Worm (Caenorhabditis elegans) whole organism, late embryonic: ENCODE measurements around the gene lron-7.

ENCODE experiments used
- C08G9.2 ChIP-seq: sonication (generic microtip); optimal IDR thresholded peaks from 2 replicates; lab custom pipeline; 2016; ENCODE audit warnings: mild to moderate bottlenecking, missing genetic modification characterization, moderate library complexity, missing compliant biosample characterization
- F13H6.1 ChIP-seq: sonication (generic microtip); optimal IDR thresholded peaks from 2 replicates; lab custom pipeline; 2016; ENCODE audit warnings: missing genetic modification characterization, missing compliant biosample characterization
- K02D7.2 ChIP-seq: sonication (generic microtip); optimal IDR thresholded peaks from 2 replicates; lab custom pipeline; 2017; ENCODE audit warnings: mild to moderate bottlenecking, missing genetic modification characterization, missing compliant biosample characterization
- Y22D7AL.16 ChIP-seq: sonication (generic microtip); optimal IDR thresholded peaks from 2 replicates; lab custom pipeline; 2016; ENCODE audit warnings: missing genetic modification characterization, missing compliant biosample characterization
- ahr-1 ChIP-seq: sonication (generic microtip); optimal IDR thresholded peaks from 2 replicates; lab custom pipeline; 2016; ENCODE audit warnings: missing genetic modification characterization, missing compliant biosample characterization
- ama-1 ChIP-seq: fragments of 150-350 bp; optimal IDR thresholded peaks from 2 replicates; lab custom pipeline; 2014
- ceh-14 ChIP-seq: sonication (generic microtip); optimal IDR thresholded peaks from 2 replicates; lab custom pipeline; 2016; ENCODE audit warnings: missing genotype, missing genetic modification characterization, missing compliant biosample characterization
- ceh-18 ChIP-seq: sonication (generic microtip); optimal IDR thresholded peaks from 2 replicates; lab custom pipeline; 2016; ENCODE audit warnings: missing genetic modification characterization, missing compliant biosample characterization
- ceh-19 ChIP-seq: fragments of 200-800 bp; sonication (Bioruptor generic); optimal IDR thresholded peaks from 2 replicates; lab custom pipeline; 2018; ENCODE audit warnings: mild to moderate bottlenecking, missing genetic modification characterization, missing compliant biosample characterization
- ceh-2 ChIP-seq: sonication (generic microtip); optimal IDR thresholded peaks from 2 replicates; lab custom pipeline; 2016; ENCODE audit warnings: missing genotype, missing genetic modification characterization, missing compliant biosample characterization
- ceh-24 ChIP-seq: sonication (generic microtip); optimal IDR thresholded peaks from 2 replicates; lab custom pipeline; 2016; ENCODE audit warnings: mild to moderate bottlenecking, missing genetic modification characterization, missing compliant biosample characterization
- ceh-31 ChIP-seq: sonication (generic microtip); optimal IDR thresholded peaks from 2 replicates; lab custom pipeline; 2016; ENCODE audit warnings: missing genetic modification characterization, missing compliant biosample characterization
- ceh-34 ChIP-seq: sonication (generic microtip); optimal IDR thresholded peaks from 2 replicates; lab custom pipeline; 2016; ENCODE audit warnings: mild to moderate bottlenecking, missing genetic modification characterization, missing compliant biosample characterization
- ceh-45 ChIP-seq: fragments of 200-800 bp; sonication (Bioruptor generic); IDR thresholded peaks from 2 replicates; pipeline ENCODE4 v1.3.6; 2022; ENCODE audit warnings: missing genetic modification reagents, missing genetic modification characterization, missing compliant biosample characterization
- ceh-6 ChIP-seq: fragments of 200-800 bp; sonication (Bioruptor generic); optimal IDR thresholded peaks from 2 replicates; lab custom pipeline; 2018; ENCODE audit warnings: mild to moderate bottlenecking, missing genetic modification characterization, missing compliant biosample characterization
- ceh-9 ChIP-seq: sonication (generic microtip); optimal IDR thresholded peaks from 2 replicates; lab custom pipeline; 2016; ENCODE audit warnings: mild to moderate bottlenecking, missing genetic modification characterization, inconsistent platforms, missing compliant biosample characterization
- dve-1 ChIP-seq: sonication (generic microtip); optimal IDR thresholded peaks from 2 replicates; lab custom pipeline; 2017; ENCODE audit warnings: antibody characterized with exemption, mild to moderate bottlenecking, missing genetic modification characterization, missing compliant biosample characterization
- elt-2 ChIP-seq: sonication (generic microtip); optimal IDR thresholded peaks from 2 replicates; lab custom pipeline; 2016; ENCODE audit warnings: missing genetic modification reagents, missing genetic modification characterization, missing compliant biosample characterization
- elt-4 ChIP-seq: sonication (generic microtip); optimal IDR thresholded peaks from 2 replicates; lab custom pipeline; 2016; ENCODE audit warnings: missing genetic modification characterization, missing compliant biosample characterization
- ets-4 ChIP-seq: sonication (generic microtip); optimal IDR thresholded peaks from 2 replicates; lab custom pipeline; 2016; ENCODE audit warnings: missing genetic modification characterization, missing compliant biosample characterization
- eyg-1 ChIP-seq: sonication (generic microtip); optimal IDR thresholded peaks from 2 replicates; lab custom pipeline; 2016; ENCODE audit warnings: missing genotype, missing genetic modification characterization, missing compliant biosample characterization
- gmeb-2 ChIP-seq: sonication (generic microtip); optimal IDR thresholded peaks from 2 replicates; lab custom pipeline; 2016; ENCODE audit warnings: missing genetic modification characterization, inconsistent platforms, missing compliant biosample characterization
- hlh-30 ChIP-seq: sonication (generic microtip); optimal IDR thresholded peaks from 2 replicates; lab custom pipeline; 2017; ENCODE audit warnings: antibody characterized with exemption, missing genetic modification characterization, missing compliant biosample characterization; ENCODE audit not compliant: insufficient read depth
- hlh-6 ChIP-seq: sonication (generic microtip); optimal IDR thresholded peaks from 2 replicates; lab custom pipeline; 2016; ENCODE audit warnings: missing genotype, missing genetic modification characterization, missing compliant biosample characterization
- hlh-8 ChIP-seq: sonication (generic microtip); optimal IDR thresholded peaks from 2 replicates; lab custom pipeline; 2016; ENCODE audit warnings: missing genotype, missing genetic modification characterization, missing compliant biosample characterization
- lin-11 ChIP-seq: fragments of 200-800 bp; sonication (Bioruptor generic); optimal IDR thresholded peaks from 2 replicates; lab custom pipeline; 2018; ENCODE audit warnings: mild to moderate bottlenecking, missing genetic modification characterization, missing compliant biosample characterization
- nfya-1 ChIP-seq: sonication (generic microtip); optimal IDR thresholded peaks from 2 replicates; lab custom pipeline; 2017; ENCODE audit warnings: missing genetic modification characterization, mild to moderate bottlenecking, missing compliant biosample characterization, antibody characterized with exemption, moderate library complexity
- nhr-11 ChIP-seq: fragments of 150-350 bp; optimal IDR thresholded peaks from 2 replicates; lab custom pipeline; 2014; ENCODE audit warnings: missing biosample characterization, missing genetic modification characterization
- nhr-232 ChIP-seq: sonication (generic microtip); optimal IDR thresholded peaks from 2 replicates; lab custom pipeline; 2016; ENCODE audit warnings: missing genetic modification characterization, missing compliant biosample characterization
- npax-4 ChIP-seq: sonication (generic microtip); optimal IDR thresholded peaks from 2 replicates; lab custom pipeline; 2016; ENCODE audit warnings: missing genetic modification characterization, missing compliant biosample characterization
- odd-2 ChIP-seq: sonication (generic microtip); optimal IDR thresholded peaks from 2 replicates; lab custom pipeline; 2017; ENCODE audit warnings: antibody characterized with exemption, mild to moderate bottlenecking, missing genetic modification characterization, missing compliant biosample characterization
- pat-9 ChIP-seq: fragments of 200-800 bp; sonication (Bioruptor generic); optimal IDR thresholded peaks from 2 replicates; lab custom pipeline; 2018; ENCODE audit warnings: mild to moderate bottlenecking, missing genetic modification characterization, moderate library complexity, missing compliant biosample characterization
- pax-1 ChIP-seq: fragments of 150-350 bp; optimal IDR thresholded peaks from 2 replicates; lab custom pipeline; 2014; ENCODE audit warnings: missing biosample characterization, missing genetic modification characterization
- pha-2 ChIP-seq: sonication (generic microtip); optimal IDR thresholded peaks from 2 replicates; lab custom pipeline; 2017; ENCODE audit warnings: mild to moderate bottlenecking, missing genetic modification characterization, missing compliant biosample characterization
- pha-4 ChIP-seq: fragments of 150-350 bp; optimal IDR thresholded peaks from 2 replicates; lab custom pipeline; 2018; ENCODE audit warnings: missing biosample characterization, missing genetic modification reagents, missing genetic modification characterization
- pqm-1 ChIP-seq: sonication (generic microtip); optimal IDR thresholded peaks from 2 replicates; lab custom pipeline; 2016; ENCODE audit warnings: missing genetic modification characterization, missing compliant biosample characterization
- pros-1 ChIP-seq: fragments of 150-350 bp; optimal IDR thresholded peaks from 2 replicates; lab custom pipeline; 2014; ENCODE audit warnings: missing biosample characterization, missing genetic modification reagents, missing genetic modification characterization
- rnt-1 ChIP-seq: sonication (generic microtip); optimal IDR thresholded peaks from 2 replicates; lab custom pipeline; 2016; ENCODE audit warnings: missing genetic modification characterization, missing compliant biosample characterization
- sdc-2 ChIP-seq: sonication (generic microtip); optimal IDR thresholded peaks from 2 replicates; lab custom pipeline; 2016; ENCODE audit warnings: missing genotype, missing genetic modification characterization, missing compliant biosample characterization
- sox-2 ChIP-seq: fragments of 200-800 bp; sonication (Bioruptor generic); IDR thresholded peaks from 2 replicates; pipeline ENCODE4 v1.3.6; 2022; ENCODE audit warnings: missing genetic modification reagents, missing genetic modification characterization, missing compliant biosample characterization
- tbx-7 ChIP-seq: sonication (generic microtip); optimal IDR thresholded peaks from 2 replicates; lab custom pipeline; 2016; ENCODE audit warnings: missing genotype, missing genetic modification characterization, missing compliant biosample characterization
- ttx-3 ChIP-seq: sonication (generic microtip); optimal IDR thresholded peaks from 2 replicates; lab custom pipeline; 2016; ENCODE audit warnings: missing genetic modification reagents, missing genetic modification characterization, missing compliant biosample characterization
- unc-42 ChIP-seq: sonication (generic microtip); optimal IDR thresholded peaks from 2 replicates; lab custom pipeline; 2016; ENCODE audit warnings: missing genotype, missing genetic modification characterization, missing compliant biosample characterization
- unc-55 ChIP-seq: sonication (generic microtip); optimal IDR thresholded peaks from 2 replicates; lab custom pipeline; 2017; ENCODE audit warnings: missing biosample characterization, missing genetic modification reagents, missing genetic modification characterization
- unc-86 ChIP-seq: sonication (generic microtip); optimal IDR thresholded peaks from 2 replicates; lab custom pipeline; 2016; ENCODE audit warnings: missing genetic modification characterization, missing compliant biosample characterization
- zip-5 ChIP-seq: sonication (generic microtip); optimal IDR thresholded peaks from 2 replicates; lab custom pipeline; 2016; ENCODE audit warnings: missing genetic modification characterization, missing compliant biosample characterization

The lron-7 gene

DNA sequence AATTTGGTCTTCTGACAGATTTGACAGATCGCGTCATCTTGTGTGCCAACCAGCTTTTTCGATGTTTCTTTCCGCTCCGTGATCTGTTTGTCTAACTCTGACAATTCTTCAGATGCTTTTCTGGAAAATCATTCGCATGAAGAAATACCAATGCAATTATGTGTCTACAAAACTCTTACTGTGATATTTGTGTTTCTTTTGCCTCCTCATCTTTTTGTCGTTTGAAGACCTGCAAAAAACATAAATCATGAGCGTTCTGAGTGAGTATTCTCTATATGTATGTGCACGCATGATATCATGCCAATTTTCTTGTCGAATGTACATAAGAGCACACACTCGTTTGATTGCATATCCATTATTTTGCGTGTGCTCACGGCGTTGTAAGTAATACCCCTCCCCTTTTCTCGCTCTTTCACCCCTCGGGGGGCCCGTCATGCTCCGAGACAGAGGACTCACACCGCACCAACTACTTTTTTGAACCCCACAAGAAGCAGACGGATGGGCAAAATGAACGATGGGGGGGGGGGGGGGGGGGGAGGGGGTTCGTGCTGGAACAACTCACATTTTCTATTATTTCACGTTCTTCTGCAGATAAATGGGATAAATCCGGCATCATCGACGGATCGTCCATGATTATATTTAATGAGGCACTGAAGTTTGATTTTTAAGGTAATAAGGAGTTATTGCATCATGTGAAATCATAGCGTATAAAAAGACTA lies 12.1 kb upstream of the lron-7 start, which contains the start of gene unc-10 (continued):
- TF ChIP-seq ceh-2 (no peak), ceh-34 (tag; lab: Kevin White, UChicago) (no peak), ceh-24 (tag; lab: Kevin White, UChicago) (no peak), tbx-7 (tag; lab: Kevin White, UChicago) (no peak)

DNA sequence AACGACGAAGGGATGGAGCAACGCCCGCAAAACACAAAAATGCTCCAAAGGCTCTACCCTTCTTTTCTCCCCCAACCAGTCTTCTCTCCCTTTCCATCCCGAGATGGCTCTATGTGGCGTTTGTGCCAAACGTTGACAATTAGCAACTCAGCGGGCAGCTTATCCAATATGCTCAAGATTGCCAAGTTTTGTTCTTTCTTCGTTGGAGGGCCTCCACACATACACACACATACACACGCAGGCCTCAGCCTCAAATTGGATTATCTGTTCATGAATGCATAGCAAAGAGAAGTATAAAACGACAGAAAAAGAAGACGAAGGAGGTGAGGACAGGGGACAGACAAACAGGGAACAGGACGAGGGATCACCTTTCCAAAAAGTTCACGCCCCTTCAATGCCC lies 10.6 kb upstream of the lron-7 start:
- TF ChIP-seq ceh-6 (GFP tag; lab: Kevin White, UChicago) (no peak), unc-42 (tag; lab: Kevin White, UChicago) (peak; percentile 94)
- TF ChIP-seq, all 69 proteins: peak for 1

DNA sequence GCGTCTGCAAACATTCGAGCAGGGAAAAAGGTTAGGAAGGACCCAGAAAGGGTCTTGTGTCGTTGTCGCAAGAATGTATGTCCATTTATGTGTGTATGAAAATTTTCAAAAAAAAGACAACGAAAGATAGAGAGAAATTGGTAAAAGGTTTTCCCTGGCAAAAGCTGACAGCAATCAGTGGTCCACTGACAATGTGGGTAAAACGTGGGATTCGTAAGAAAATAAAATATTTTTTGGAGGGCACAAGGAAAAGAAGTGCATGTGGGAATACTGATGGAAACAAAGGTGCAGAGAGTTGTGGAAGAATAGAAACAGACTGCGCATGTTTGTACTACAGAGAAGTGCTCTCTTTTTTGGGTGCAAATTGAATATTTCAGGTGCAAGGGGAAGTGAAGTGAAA lies 8.8 kb upstream of the lron-7 start:
- TF ChIP-seq zip-5: no peak

DNA sequence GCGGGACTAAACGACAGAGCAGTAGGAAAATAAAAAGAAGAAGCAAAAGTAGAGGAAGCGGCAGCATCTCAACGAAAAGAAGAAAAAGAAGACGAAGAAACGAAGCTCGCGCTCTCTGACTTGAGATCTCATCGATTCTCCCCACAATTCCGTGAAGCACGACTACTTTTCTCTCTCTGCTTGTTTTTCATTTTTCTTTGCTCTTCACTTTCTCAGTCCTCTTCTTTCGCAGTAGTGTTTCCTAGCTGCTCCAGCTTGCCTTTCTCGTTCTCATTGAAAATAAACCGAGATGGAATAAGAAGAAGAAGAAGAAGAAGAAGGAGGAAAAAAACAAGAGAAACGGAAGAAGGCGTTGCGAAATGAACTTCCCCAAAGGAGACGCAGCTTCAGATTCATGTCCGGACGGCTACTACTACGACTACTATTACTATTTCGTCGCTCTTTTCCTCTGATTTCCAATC lies 7.2 kb upstream of the lron-7 start:
- no peak for TF ChIP-seq Y22D7AL.16 (tag; lab: Kevin White, UChicago)
- TF ChIP-seq ceh-31 (tag; lab: Kevin White, UChicago): peak; percentile 77
- TF ChIP-seq tbx-7 (tag; lab: Kevin White, UChicago): no peak
- no peak for TF ChIP-seq pha-4 (tag; lab: Kevin White, UChicago)
- no peak for TF ChIP-seq nhr-11 (tag; lab: Kevin White, UChicago)
- TF ChIP-seq npax-4 (tag; lab: Kevin White, UChicago): no peak
- no peak for TF ChIP-seq sox-2 (GFP tag; lab: Robert Waterston, UW)
- no peak for TF ChIP-seq pax-1 (tag; lab: Kevin White, UChicago)
- no peak for TF ChIP-seq sdc-2 (tag; lab: Kevin White, UChicago)
- TF ChIP-seq unc-86 (tag; lab: Kevin White, UChicago): no peak
- no peak for TF ChIP-seq hlh-8 (tag; lab: Kevin White, UChicago)
- TF ChIP-seq ceh-18 (tag; lab: Kevin White, UChicago): peak; percentile 21
- no peak for TF ChIP-seq pha-2 (tag; lab: Kevin White, UChicago)
- no peak for TF ChIP-seq ama-1 (lab: Kevin White, UChicago)
- TF ChIP-seq eyg-1 (tag; lab: Kevin White, UChicago): no peak
- no peak for TF ChIP-seq ets-4 (tag; lab: Kevin White, UChicago)
- no peak for TF ChIP-seq elt-4
- TF ChIP-seq rnt-1 (tag; lab: Kevin White, UChicago): no peak
- no peak for TF ChIP-seq ttx-3 (tag; lab: Kevin White, UChicago)
- TF ChIP-seq elt-2 (tag; lab: Kevin White, UChicago): no peak
- TF ChIP-seq pros-1: no peak
- TF ChIP-seq hlh-30 (tag; lab: Kevin White, UChicago): no peak
- no peak for TF ChIP-seq ceh-14 (tag; lab: Kevin White, UChicago)
- TF ChIP-seq pqm-1 (tag; lab: Kevin White, UChicago): no peak
- TF ChIP-seq ceh-9 (tag; lab: Kevin White, UChicago): no peak
- TF ChIP-seq nfya-1 (tag; lab: Kevin White, UChicago): peak; percentile 29
- TF ChIP-seq ceh-6 (GFP tag; lab: Kevin White, UChicago): no peak
- no peak for TF ChIP-seq ceh-19
- no peak for TF ChIP-seq hlh-6 (tag; lab: Kevin White, UChicago)
- peak; percentile 70 for TF ChIP-seq unc-42 (tag; lab: Kevin White, UChicago)
- TF ChIP-seq C08G9.2: no peak
- TF ChIP-seq dve-1 (tag; lab: Kevin White, UChicago): no peak
- no peak for TF ChIP-seq odd-2 (tag; lab: Kevin White, UChicago)
- TF ChIP-seq nhr-232 (tag; lab: Kevin White, UChicago): no peak
- peak; percentile 16 for TF ChIP-seq unc-55 (GFP tag; lab: Kevin White, UChicago)
- TF ChIP-seq ahr-1 (tag; lab: Kevin White, UChicago): no peak
- TF ChIP-seq zip-5: no peak
- TF ChIP-seq lin-11 (tag; lab: Kevin White, UChicago): no peak
- no peak for TF ChIP-seq ceh-45 (GFP tag; lab: Robert Waterston, UW)
- TF ChIP-seq K02D7.2 (tag; lab: Kevin White, UChicago): no peak
- TF ChIP-seq ceh-24 (tag; lab: Kevin White, UChicago): no peak
- no peak for TF ChIP-seq F13H6.1 (tag; lab: Kevin White, UChicago)
- TF ChIP-seq pat-9 (tag; lab: Kevin White, UChicago): no peak
- no peak for TF ChIP-seq gmeb-2 (tag; lab: Kevin White, UChicago)
- TF ChIP-seq ceh-34 (tag; lab: Kevin White, UChicago): no peak
